Worm (Caenorhabditis elegans) whole organism, L1 larva: ENCODE data around the gene cnep-1.

Source experiments
- C04F5.9 ChIP-seq: sonication (generic microtip); optimal IDR thresholded peaks from 2 replicates; lab custom pipeline; 2016; ENCODE audit warnings: missing genetic modification characterization, missing compliant biosample characterization
- C34B4.2 ChIP-seq: sonication (generic microtip); optimal IDR thresholded peaks from 2 replicates; lab custom pipeline; 2017; ENCODE audit warnings: mild to moderate bottlenecking, missing genetic modification characterization, missing compliant biosample characterization
- Y116A8C.19 ChIP-seq: sonication (generic microtip); optimal IDR thresholded peaks from 2 replicates; lab custom pipeline; 2016; ENCODE audit warnings: missing compliant biosample characterization, missing genetic modification characterization, borderline replicate concordance
- ama-1 ChIP-seq: fragments of 150-350 bp; optimal IDR thresholded peaks from 2 replicates; lab custom pipeline; 2014
- blmp-1 ChIP-seq: fragments of 150-350 bp; optimal IDR thresholded peaks from 2 replicates; lab custom pipeline; 2014; ENCODE audit warnings: missing biosample characterization, missing genetic modification characterization
- ceh-63 ChIP-seq: fragments of 200-800 bp; sonication (Bioruptor generic); optimal IDR thresholded peaks from 2 replicates; lab custom pipeline; 2018; ENCODE audit warnings: mild to moderate bottlenecking, missing genetic modification characterization, missing compliant biosample characterization
- ceh-82 ChIP-seq, 3 experiments: fragments of 150-350 bp in 1 of 3; sonication (generic microtip) in 2 of 3; optimal IDR thresholded peaks; 2 replicates each; lab custom pipeline; 2014 to 2017; ENCODE audit warnings: missing biosample characterization in 3 of 3, missing genetic modification characterization in 3 of 3
- ceh-90 ChIP-seq: sonication (generic microtip); optimal IDR thresholded peaks from 2 replicates; lab custom pipeline; 2016; ENCODE audit warnings: missing genetic modification characterization, missing compliant biosample characterization
- ces-1 ChIP-seq: fragments of 150-350 bp; optimal IDR thresholded peaks from 2 replicates; lab custom pipeline; 2014; ENCODE audit warnings: missing biosample characterization, missing genetic modification reagents, missing genetic modification characterization
- dsc-1 ChIP-seq: sonication (generic microtip); optimal IDR thresholded peaks from 2 replicates; lab custom pipeline; 2016; ENCODE audit warnings: mild to moderate bottlenecking, missing genetic modification characterization, missing compliant biosample characterization
- efl-1 ChIP-seq, 4 experiments: fragments of 150-350 bp; optimal IDR thresholded peaks in 3 of 4; peaks in 1 of 4; 1 replicate in 1 of 4; 2 replicates in 3 of 4; lab custom pipeline; 2014; ENCODE audit warnings: missing biosample characterization in 2 of 4, missing genetic modification characterization in 2 of 4, missing genetic modification reagents in 2 of 4
- efl-3 ChIP-seq: fragments of 200-800 bp; sonication (Bioruptor generic); optimal IDR thresholded peaks from 2 replicates; lab custom pipeline; 2018; ENCODE audit warnings: mild to moderate bottlenecking, missing genetic modification characterization, missing compliant biosample characterization
- egl-13 ChIP-seq: sonication (generic microtip); optimal IDR thresholded peaks from 2 replicates; lab custom pipeline; 2016; ENCODE audit warnings: missing genotype, missing genetic modification reagents, missing genetic modification characterization, missing compliant biosample characterization
- fkh-10 ChIP-seq: sonication (generic microtip); optimal IDR thresholded peaks from 2 replicates; lab custom pipeline; 2017; ENCODE audit warnings: missing biosample characterization, missing genetic modification reagents, missing genetic modification characterization
- fkh-4 ChIP-seq: sonication (generic microtip); optimal IDR thresholded peaks from 2 replicates; lab custom pipeline; 2016; ENCODE audit warnings: missing compliant biosample characterization, missing genetic modification characterization, borderline replicate concordance
- fkh-8 ChIP-seq: sonication (generic microtip); optimal IDR thresholded peaks from 2 replicates; lab custom pipeline; 2016; ENCODE audit warnings: mild to moderate bottlenecking, missing genetic modification characterization, missing compliant biosample characterization
- grh-1 ChIP-seq: fragments of 200-800 bp; sonication (Bioruptor generic); IDR thresholded peaks from 2 replicates; pipeline ENCODE4 v1.3.6; 2022; ENCODE audit warnings: missing genetic modification reagents, missing genetic modification characterization, missing compliant biosample characterization
- hlh-17 ChIP-seq: fragments of 200-800 bp; sonication (Bioruptor generic); optimal IDR thresholded peaks from 2 replicates; lab custom pipeline; 2018; ENCODE audit warnings: missing genetic modification characterization, mild to moderate bottlenecking, missing compliant biosample characterization, moderate library complexity, borderline replicate concordance
- hlh-4 ChIP-seq: sonication (generic microtip); optimal IDR thresholded peaks from 2 replicates; lab custom pipeline; 2016; ENCODE audit warnings: mild to moderate bottlenecking, missing genetic modification characterization, missing compliant biosample characterization
- hpl-2 ChIP-seq: fragments of 150-350 bp; optimal IDR thresholded peaks from 2 replicates; lab custom pipeline; 2014; ENCODE audit warnings: missing biosample characterization, missing genetic modification reagents, missing genetic modification characterization
- isw-1 ChIP-seq: fragments of 200-800 bp; sonication (Bioruptor generic); IDR thresholded peaks from 2 replicates; pipeline ENCODE4 v1.3.6; 2022; ENCODE audit warnings: missing genetic modification characterization, missing compliant biosample characterization
- lin-13 ChIP-seq: fragments of 150-350 bp; optimal IDR thresholded peaks from 2 replicates; lab custom pipeline; 2014; ENCODE audit warnings: missing biosample characterization, missing genetic modification reagents, missing genetic modification characterization
- lin-14 ChIP-seq: fragments of 200-800 bp; sonication (Bioruptor generic); optimal IDR thresholded peaks from 2 replicates; lab custom pipeline; 2018; ENCODE audit warnings: mild to moderate bottlenecking, missing genetic modification characterization, moderate library complexity, missing compliant biosample characterization
- lin-35 ChIP-seq, 2 experiments: fragments of 150-350 bp; optimal IDR thresholded peaks; 2 replicates each; lab custom pipeline; 2014; ENCODE audit warnings: missing biosample characterization in 2 of 2, missing genetic modification characterization in 2 of 2, missing genetic modification reagents in 2 of 2
- lin-39 ChIP-seq: fragments of 150-350 bp; optimal IDR thresholded peaks from 2 replicates; lab custom pipeline; 2014; ENCODE audit warnings: missing biosample characterization, missing genetic modification reagents, missing genetic modification characterization
- lsy-2 ChIP-seq, 2 experiments: fragments of 150-350 bp; optimal IDR thresholded peaks; 2 replicates each; lab custom pipeline; 2014; ENCODE audit warnings: missing biosample characterization in 2 of 2, missing genetic modification characterization in 2 of 2
- mab-9 ChIP-seq: fragments of 200-800 bp; sonication (Bioruptor generic); IDR thresholded peaks from 2 replicates; pipeline ENCODE4 v1.3.6; 2022; ENCODE audit warnings: missing genetic modification reagents, missing genetic modification characterization, missing compliant biosample characterization
- mdl-1 ChIP-seq, 2 experiments: fragments of 150-350 bp; optimal IDR thresholded peaks; 2 replicates each; lab custom pipeline; 2014 to 2017; ENCODE audit warnings: missing biosample characterization in 2 of 2, missing genetic modification characterization in 2 of 2, inconsistent platforms in 1 of 2
- mep-1 ChIP-seq: fragments of 150-350 bp; optimal IDR thresholded peaks from 2 replicates; lab custom pipeline; 2014; ENCODE audit warnings: missing biosample characterization, missing genetic modification characterization
- nhr-11 ChIP-seq: fragments of 150-350 bp; optimal IDR thresholded peaks from 2 replicates; lab custom pipeline; 2014; ENCODE audit warnings: missing biosample characterization, missing genetic modification characterization
- nhr-12 ChIP-seq: sonication (generic microtip); optimal IDR thresholded peaks from 2 replicates; lab custom pipeline; 2017; ENCODE audit warnings: missing biosample characterization, missing genetic modification characterization
- nhr-19 ChIP-seq: fragments of 200-800 bp; sonication (Bioruptor generic); conservative IDR thresholded peaks from 2 replicates; pipeline ENCODE4 v1.3.6; 2022; ENCODE audit warnings: missing genetic modification characterization, missing compliant biosample characterization
- nhr-237 ChIP-seq: fragments of 150-350 bp; optimal IDR thresholded peaks from 2 replicates; lab custom pipeline; 2014; ENCODE audit warnings: missing biosample characterization, missing genetic modification characterization
- nhr-47 ChIP-seq: sonication (generic microtip); optimal IDR thresholded peaks from 2 replicates; lab custom pipeline; 2016; ENCODE audit warnings: mild to moderate bottlenecking, missing genetic modification characterization, moderate library complexity, missing compliant biosample characterization
- nhr-71 ChIP-seq: sonication (generic microtip); optimal IDR thresholded peaks from 2 replicates; lab custom pipeline; 2016; ENCODE audit warnings: mild to moderate bottlenecking, missing genetic modification characterization, moderate library complexity, missing compliant biosample characterization
- nhr-77 ChIP-seq: fragments of 150-350 bp; optimal IDR thresholded peaks from 2 replicates; lab custom pipeline; 2014; ENCODE audit warnings: missing biosample characterization, missing genetic modification characterization
- nhr-85 ChIP-seq: sonication (generic microtip); peaks from one replicate; lab custom pipeline; 2016; ENCODE audit warnings: missing genetic modification characterization, inconsistent platforms, missing compliant biosample characterization
- pax-3 ChIP-seq: fragments of 200-800 bp; sonication (Bioruptor generic); optimal IDR thresholded peaks from 2 replicates; lab custom pipeline; 2018; ENCODE audit warnings: mild to moderate bottlenecking, missing genetic modification characterization, moderate library complexity, missing compliant biosample characterization
- pqm-1 ChIP-seq: sonication (generic microtip); optimal IDR thresholded peaks from 3 replicates; lab custom pipeline; 2017; ENCODE audit warnings: missing biosample characterization, missing genetic modification characterization
- rnt-1 ChIP-seq: sonication (generic microtip); optimal IDR thresholded peaks from 2 replicates; lab custom pipeline; 2016; ENCODE audit warnings: mild to moderate bottlenecking, missing genetic modification characterization, moderate library complexity, missing compliant biosample characterization
- sptf-1 ChIP-seq: fragments of 150-350 bp; optimal IDR thresholded peaks from 2 replicates; lab custom pipeline; 2014; ENCODE audit warnings: missing biosample characterization, missing genetic modification characterization
- sup-37 ChIP-seq: fragments of 200-800 bp; sonication (Bioruptor generic); optimal IDR thresholded peaks from 2 replicates; lab custom pipeline; 2018; ENCODE audit warnings: mild to moderate bottlenecking, missing genetic modification characterization, missing compliant biosample characterization
- tlp-1 ChIP-seq: fragments of 150-350 bp; optimal IDR thresholded peaks from 2 replicates; lab custom pipeline; 2014; ENCODE audit warnings: missing biosample characterization, missing genetic modification characterization
- unc-130 ChIP-seq: fragments of 150-350 bp; optimal IDR thresholded peaks from 2 replicates; lab custom pipeline; 2017; ENCODE audit warnings: missing biosample characterization, missing genetic modification characterization, inconsistent platforms
- unc-30 ChIP-seq: sonication (generic microtip); optimal IDR thresholded peaks from 2 replicates; lab custom pipeline; 2017; ENCODE audit warnings: missing biosample characterization, missing genetic modification characterization
- unc-62 ChIP-seq: fragments of 150-350 bp; optimal IDR thresholded peaks from 2 replicates; lab custom pipeline; 2014; ENCODE audit warnings: missing biosample characterization, missing genetic modification reagents, missing genetic modification characterization
- unc-86 ChIP-seq: sonication (generic microtip); optimal IDR thresholded peaks from 2 replicates; lab custom pipeline; 2016; ENCODE audit warnings: missing genetic modification characterization, missing compliant biosample characterization
- unc-98 ChIP-seq: fragments of 200-800 bp; sonication (Bioruptor generic); IDR thresholded peaks from 2 replicates; pipeline ENCODE4 v1.3.6; 2022; ENCODE audit warnings: missing genetic modification characterization, missing compliant biosample characterization
- vab-15 ChIP-seq: sonication (generic microtip); optimal IDR thresholded peaks from 2 replicates; lab custom pipeline; 2017; ENCODE audit warnings: missing genotype, mild to moderate bottlenecking, missing genetic modification characterization, missing compliant biosample characterization
- zag-1 ChIP-seq: fragments of 150-350 bp; optimal IDR thresholded peaks from 2 replicates; lab custom pipeline; 2014; ENCODE audit warnings: missing biosample characterization, missing genetic modification characterization
- zip-4 ChIP-seq: fragments of 200-800 bp; sonication (Bioruptor generic); optimal IDR thresholded peaks from 2 replicates; lab custom pipeline; 2018; ENCODE audit warnings: mild to moderate bottlenecking, missing genetic modification characterization, moderate library complexity, missing compliant biosample characterization

The cnep-1 gene

DNA sequence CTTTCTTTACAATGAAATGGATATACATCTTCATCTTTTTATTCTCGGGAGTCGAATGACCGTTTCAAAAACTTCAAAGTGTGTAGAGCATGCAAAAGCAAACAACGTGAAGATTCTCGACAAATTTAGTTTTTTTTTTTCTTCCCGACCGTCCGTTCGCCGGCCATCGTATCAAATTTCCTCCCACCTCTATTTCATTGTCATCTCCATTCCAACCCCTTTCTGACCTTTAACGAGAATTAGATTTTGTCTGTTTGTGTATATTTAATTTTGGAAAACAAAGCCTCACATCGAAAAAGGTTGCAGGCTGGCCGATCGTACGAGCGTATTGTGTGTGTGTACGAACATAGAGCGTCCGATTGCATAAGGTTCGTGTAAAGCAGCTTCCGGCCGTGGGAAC lies 11.1 kb upstream of the cnep-1 start, which contains the start of gene C30G12.1:
C30G12.1 (plus strand) TSS at position 301 of the 400 bp plus-strand sequence.
- no peak for TF ChIP-seq lin-35 (GFP tag; optimal IDR thresholded peaks at IDR 0.05; lab: Kevin White, UChicago)
- TF ChIP-seq efl-1 (optimal IDR thresholded peaks at IDR 0.05; lab: Kevin White, UChicago): no peak
- peak in 1 of 2 experiments; percentile 17 for TF ChIP-seq efl-1 (GFP tag; optimal IDR thresholded peaks at IDR 0.05 in 1 of 2; lab: Kevin White, UChicago)
- TF ChIP-seq, all 84 proteins: peak for 1

DNA sequence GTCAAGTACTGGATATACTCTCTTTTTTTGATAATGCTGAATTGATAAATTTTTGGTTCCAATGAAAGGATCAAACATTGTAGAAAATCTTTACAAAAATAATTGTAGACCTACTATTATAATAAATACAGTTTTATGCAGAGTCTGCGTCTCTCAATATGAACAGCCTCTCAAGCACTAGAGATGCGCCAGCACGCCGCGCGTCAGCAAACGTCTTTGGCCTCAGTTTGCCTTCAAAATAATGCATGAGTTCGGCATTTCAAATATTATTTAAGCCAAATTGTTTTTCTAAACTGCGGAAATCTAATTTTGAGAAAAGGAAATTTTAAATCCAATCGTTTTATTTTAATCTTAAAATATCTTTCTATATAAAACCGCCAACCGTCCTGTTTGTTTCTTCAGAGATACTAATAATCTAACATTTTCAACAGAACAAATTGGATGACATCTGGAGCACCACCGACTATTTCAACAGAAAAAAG lies 8.4 kb upstream of the cnep-1 start, which contains the start of gene cul-4:
cul-4 (plus strand) TSS at position 432 of the 482 bp plus-strand sequence.
- no peak for TF ChIP-seq unc-98 (GFP tag; lab: Robert Waterston, UW)
- no peak for TF ChIP-seq efl-3 (GFP tag; lab: Kevin White, UChicago)
- peak; percentile 54 for TF ChIP-seq isw-1
- no peak for TF ChIP-seq zag-1
- TF ChIP-seq lin-39 (tag; lab: Kevin White, UChicago): peak; percentile 37
- TF ChIP-seq rnt-1: peak; percentile 83
- TF ChIP-seq nhr-12 (tag; lab: Kevin White, UChicago): no peak
- no peak for TF ChIP-seq nhr-237 (tag; lab: Kevin White, UChicago)
- no peak for TF ChIP-seq ceh-90 (tag; lab: Kevin White, UChicago)
- TF ChIP-seq C04F5.9 (tag; lab: Kevin White, UChicago): peak; percentile 59
- TF ChIP-seq lin-13 (GFP tag; lab: Kevin White, UChicago): no peak
- no peak for TF ChIP-seq nhr-11 (tag; lab: Kevin White, UChicago)
- no peak for TF ChIP-seq ceh-63 (GFP tag; lab: Kevin White, UChicago)
- TF ChIP-seq tlp-1: no peak
- peak; percentile 27 for TF ChIP-seq fkh-8
- no peak for TF ChIP-seq hlh-4 (tag; lab: Kevin White, UChicago)
- no peak for TF ChIP-seq ama-1 (lab: Kevin White, UChicago)
- peak; percentile 90 for TF ChIP-seq mep-1 (tag; lab: Kevin White, UChicago)
- TF ChIP-seq unc-130 (tag; lab: Kevin White, UChicago): peak; percentile 75
- peak; percentile 86 for TF ChIP-seq nhr-71
- TF ChIP-seq hlh-17: no peak
- no peak for TF ChIP-seq C34B4.2 (tag; lab: Kevin White, UChicago)
- no peak for TF ChIP-seq sptf-1 (tag; lab: Kevin White, UChicago)
- TF ChIP-seq Y116A8C.19 (tag; lab: Kevin White, UChicago): no peak
- TF ChIP-seq hpl-2 (GFP tag; lab: Kevin White, UChicago): no peak
- TF ChIP-seq dsc-1 (tag; lab: Kevin White, UChicago): peak; percentile 77
- no peak for TF ChIP-seq fkh-10 (GFP tag; lab: Kevin White, UChicago)
- TF ChIP-seq unc-62 (GFP tag; lab: Kevin White, UChicago): no peak
- no peak for TF ChIP-seq ces-1
- peak; percentile 66 for TF ChIP-seq grh-1
- no peak for TF ChIP-seq lin-14 (GFP tag; lab: Kevin White, UChicago)
- TF ChIP-seq egl-13 (tag; lab: Kevin White, UChicago): peak; percentile 65
- TF ChIP-seq mdl-1 (tag; optimal IDR thresholded peaks at IDR 0.05; lab: Kevin White, UChicago): peak in 1 of 2 experiments; percentile 46
- TF ChIP-seq unc-30 (tag; lab: Kevin White, UChicago): no peak
- TF ChIP-seq blmp-1 (tag; lab: Kevin White, UChicago): peak; percentile 65
- TF ChIP-seq nhr-77 (tag; lab: Kevin White, UChicago): peak; percentile 12
- TF ChIP-seq fkh-4 (tag; lab: Kevin White, UChicago): no peak
- TF ChIP-seq unc-86 (tag; lab: Kevin White, UChicago): peak; percentile 71
- no peak for TF ChIP-seq nhr-47
- peak; percentile 82 for TF ChIP-seq nhr-19 (GFP tag; lab: Robert Waterston, UW)
- no peak for TF ChIP-seq vab-15 (tag; lab: Kevin White, UChicago)
- TF ChIP-seq pqm-1 (tag; lab: Kevin White, UChicago): no peak
- peak; percentile 12 for TF ChIP-seq sup-37 (GFP tag; lab: Kevin White, UChicago)
- TF ChIP-seq zip-4: peak; percentile 41
- TF ChIP-seq mab-9: peak; percentile 66; the same call in 1 of the 2 replicates
- no peak for TF ChIP-seq pax-3
- TF ChIP-seq lsy-2 (tag; optimal IDR thresholded peaks at IDR 0.05; lab: Kevin White, UChicago): peak; percentile 84 to 88
- peak; percentile 64 to 72 (median 72) for TF ChIP-seq ceh-82 (tag; optimal IDR thresholded peaks at IDR 0.05; lab: Kevin White, UChicago)
- peak; percentile 89 for TF ChIP-seq nhr-85 (tag; lab: Kevin White, UChicago)
